Worm (Caenorhabditis elegans) whole organism, L3 larva: ENCODE measurements around the gene F41D9.2.
A peak's percentile ranks its signal among the peaks of the same experiment; 100 is the strongest.

Experiments
- aly-2 ChIP-seq: fragments of 150-350 bp; optimal IDR thresholded peaks from 2 replicates; lab custom pipeline; 2014; ENCODE audit warnings: missing biosample characterization, missing genetic modification characterization
- ceh-16 ChIP-seq: sonication (generic microtip); optimal IDR thresholded peaks from 2 replicates; lab custom pipeline; 2017; ENCODE audit warnings: missing biosample characterization, missing genetic modification characterization
- egl-27 ChIP-seq: sonication (generic microtip); optimal IDR thresholded peaks from 4 replicates; lab custom pipeline; 2017; ENCODE audit warnings: missing biosample characterization, missing genetic modification reagents, missing genetic modification characterization
- egl-5 ChIP-seq: fragments of 150-350 bp; optimal IDR thresholded peaks from 2 replicates; lab custom pipeline; 2017; ENCODE audit warnings: missing biosample characterization, missing genetic modification reagents, missing genetic modification characterization, inconsistent platforms
- elt-1 ChIP-seq: fragments of 150-350 bp; optimal IDR thresholded peaks from 2 replicates; lab custom pipeline; 2014; ENCODE audit warnings: missing biosample characterization, missing genetic modification characterization
- elt-2 ChIP-seq: sonication (generic microtip); optimal IDR thresholded peaks from 2 replicates; lab custom pipeline; 2016; ENCODE audit warnings: missing genetic modification reagents, mild to moderate bottlenecking, missing genetic modification characterization, missing compliant biosample characterization
- elt-3 ChIP-seq, 3 experiments: fragments of 150-350 bp in 1 of 3; sonication (generic microtip) in 2 of 3; optimal IDR thresholded peaks; 2 replicates in 2 of 3; 4 replicates in 1 of 3; lab custom pipeline; 2014 to 2017; ENCODE audit warnings: missing biosample characterization in 3 of 3, missing genetic modification characterization in 3 of 3
- fkh-2 ChIP-seq: fragments of 150-350 bp; optimal IDR thresholded peaks from 2 replicates; lab custom pipeline; 2014; ENCODE audit warnings: missing biosample characterization, missing genetic modification reagents, missing genetic modification characterization
- fos-1 ChIP-seq: fragments of 150-350 bp; optimal IDR thresholded peaks from 2 replicates; lab custom pipeline; 2014; ENCODE audit warnings: missing biosample characterization, missing genetic modification characterization
- hmg-11 ChIP-seq: sonication (generic microtip); optimal IDR thresholded peaks from 2 replicates; lab custom pipeline; 2016; ENCODE audit warnings: missing genetic modification characterization, missing compliant biosample characterization
- lin-15B ChIP-seq: fragments of 150-350 bp; optimal IDR thresholded peaks from 2 replicates; lab custom pipeline; 2014; ENCODE audit warnings: missing biosample characterization, missing genetic modification characterization
- lsy-12 ChIP-seq: sonication (generic microtip); optimal IDR thresholded peaks from 2 replicates; lab custom pipeline; 2016; ENCODE audit warnings: mild to moderate bottlenecking, missing genetic modification characterization, missing compliant biosample characterization
- mml-1 ChIP-seq: fragments of 150-350 bp; sonication (generic microtip); optimal IDR thresholded peaks from 3 replicates; lab custom pipeline; 2014; ENCODE audit warnings: missing biosample characterization, missing genetic modification characterization
- nhr-11 ChIP-seq: fragments of 150-350 bp; optimal IDR thresholded peaks from 2 replicates; lab custom pipeline; 2014; ENCODE audit warnings: missing biosample characterization, missing genetic modification characterization
- nhr-12 ChIP-seq: fragments of 150-350 bp; optimal IDR thresholded peaks from 2 replicates; lab custom pipeline; 2014; ENCODE audit warnings: missing biosample characterization, missing genetic modification characterization
- nhr-237 ChIP-seq: fragments of 150-350 bp; optimal IDR thresholded peaks from 2 replicates; lab custom pipeline; 2014; ENCODE audit warnings: missing biosample characterization, missing genetic modification characterization
- nhr-43 ChIP-seq: sonication (generic microtip); optimal IDR thresholded peaks from 2 replicates; lab custom pipeline; 2016; ENCODE audit warnings: mild to moderate bottlenecking, missing genetic modification characterization, missing compliant biosample characterization; ENCODE audit not compliant: poor library complexity, severe bottlenecking
- nhr-67 ChIP-seq: fragments of 150-350 bp; optimal IDR thresholded peaks from 2 replicates; lab custom pipeline; 2014; ENCODE audit warnings: missing biosample characterization, missing genetic modification characterization
- nhr-76 ChIP-seq: fragments of 150-350 bp; sonication (generic microtip); optimal IDR thresholded peaks from 5 replicates; lab custom pipeline; 2014; ENCODE audit warnings: missing biosample characterization, missing genetic modification characterization
- pha-4 ChIP-seq: fragments of 150-350 bp; optimal IDR thresholded peaks from 2 replicates; lab custom pipeline; 2014; ENCODE audit warnings: missing biosample characterization, missing genetic modification reagents, missing genetic modification characterization
- pqm-1 ChIP-seq: fragments of 150-350 bp; optimal IDR thresholded peaks from 2 replicates; lab custom pipeline; 2017; ENCODE audit warnings: missing biosample characterization, missing genetic modification characterization, inconsistent platforms
- sea-2 ChIP-seq: fragments of 150-350 bp; sonication (generic microtip); optimal IDR thresholded peaks from 4 replicates; lab custom pipeline; 2014; ENCODE audit warnings: missing biosample characterization, missing genetic modification reagents, missing genetic modification characterization
- skn-1 ChIP-seq: fragments of 150-350 bp; optimal IDR thresholded peaks from 2 replicates; lab custom pipeline; 2014; ENCODE audit warnings: missing biosample characterization, missing genetic modification characterization
- tbx-2 ChIP-seq: sonication (generic microtip); optimal IDR thresholded peaks from 2 replicates; lab custom pipeline; 2016; ENCODE audit warnings: mild to moderate bottlenecking, missing genetic modification characterization, missing compliant biosample characterization
- unc-39 ChIP-seq: sonication (generic microtip); optimal IDR thresholded peaks from 4 replicates; lab custom pipeline; 2017; ENCODE audit warnings: missing biosample characterization, missing genetic modification characterization
- unc-62 ChIP-seq: fragments of 150-350 bp; sonication (generic microtip); optimal IDR thresholded peaks from 4 replicates; lab custom pipeline; 2014; ENCODE audit warnings: missing biosample characterization, missing genetic modification reagents, missing genetic modification characterization
- zag-1 ChIP-seq: fragments of 150-350 bp; optimal IDR thresholded peaks from 2 replicates; lab custom pipeline; 2014; ENCODE audit warnings: missing biosample characterization, missing genetic modification characterization
- ztf-11 ChIP-seq: fragments of 150-350 bp; optimal IDR thresholded peaks from 2 replicates; lab custom pipeline; 2014; ENCODE audit warnings: missing biosample characterization, missing genetic modification characterization
- ztf-4 ChIP-seq: fragments of 150-350 bp; optimal IDR thresholded peaks from 2 replicates; lab custom pipeline; 2014; ENCODE audit warnings: missing biosample characterization, missing genetic modification characterization

The F41D9.2 gene

ce11 chrX:8362379-8362778 is 22.4 kb downstream of the F41D9.2 start:
- TF ChIP-seq nhr-67 (tag; lab: Kevin White, UChicago) (no peak), nhr-43 (tag; lab: Kevin White, UChicago) (no peak), nhr-12 (no peak), egl-5 (tag; lab: Kevin White, UChicago) (no peak), zag-1 (tag; lab: Kevin White, UChicago) (no peak), fkh-2 (tag; lab: Kevin White, UChicago) (no peak), ztf-11 (tag; lab: Kevin White, UChicago) (no peak), sea-2 (GFP tag; lab: Kevin White, UChicago) (no peak), elt-1 (tag; lab: Kevin White, UChicago) (no peak), lsy-12 (tag; lab: Kevin White, UChicago) (no peak), nhr-237 (tag; lab: Kevin White, UChicago) (no peak)

ce11 chrX:8356305-8356704 is 28.4 kb downstream of the F41D9.2 start:
- peak; percentile 70 for TF ChIP-seq elt-2 (tag; lab: Kevin White, UChicago)
- TF ChIP-seq elt-1 (tag; lab: Kevin White, UChicago) = no peak
- no peak for TF ChIP-seq aly-2 (tag; lab: Kevin White, UChicago)
- no peak for TF ChIP-seq hmg-11 (tag; lab: Kevin White, UChicago)
- TF ChIP-seq pha-4 (tag; lab: Kevin White, UChicago) = peak; percentile 30

ce11 chrX:8355350-8355749 is 29.4 kb downstream of the F41D9.2 start:
- no peak for TF ChIP-seq nhr-76
- peak; percentile 72 for TF ChIP-seq pha-4 (tag; lab: Kevin White, UChicago)
- peak; percentile 88 for TF ChIP-seq elt-2 (tag; lab: Kevin White, UChicago)
- peak; percentile 92 for TF ChIP-seq pqm-1 (tag; lab: Kevin White, UChicago)

ce11 chrX:8354284-8354784 is 30.4 kb downstream of the F41D9.2 start:
- TF ChIP-seq nhr-67 (tag; lab: Kevin White, UChicago) (no peak), skn-1 (tag; lab: Kevin White, UChicago) (no peak), nhr-43 (tag; lab: Kevin White, UChicago) (no peak), unc-39 (no peak)
- TF ChIP-seq, all 47 proteins: peak for 0

- TF ChIP-seq elt-3 (tag; optimal IDR thresholded peaks at IDR 0.05; lab: Kevin White, UChicago) (no peak), egl-27 (no peak), ceh-16 (tag; lab: Kevin White, UChicago) (no peak), fos-1 (tag; lab: Kevin White, UChicago) (no peak), skn-1 (tag; lab: Kevin White, UChicago) (no peak), lsy-12 (tag; lab: Kevin White, UChicago) (no peak), nhr-11 (tag; lab: Kevin White, UChicago) (no peak), nhr-43 (tag; lab: Kevin White, UChicago) (no peak), mml-1 (tag; lab: Kevin White, UChicago) (no peak), lin-15B (tag; lab: Kevin White, UChicago) (no peak), unc-62 (GFP tag; lab: Kevin White, UChicago) (no peak), ztf-4 (tag; lab: Kevin White, UChicago) (no peak), tbx-2 (tag; lab: Kevin White, UChicago) (no peak), elt-1 (tag; lab: Kevin White, UChicago) (no peak)
- TF ChIP-seq, all 47 proteins: peak for 0
These were observed 33.8 kb downstream of the F41D9.2 start, which contains the start of gene npr-28 for ce11 chrX:8350984-8351383. Gene npr-28 (minus strand): TSS chrX:8351084.

- no peak for TF ChIP-seq egl-5 (tag; lab: Kevin White, UChicago)
- TF ChIP-seq nhr-11 (tag; lab: Kevin White, UChicago) = no peak
- TF ChIP-seq unc-39 = no peak
- TF ChIP-seq pqm-1 (tag; lab: Kevin White, UChicago) = no peak
- no peak for TF ChIP-seq sea-2 (GFP tag; lab: Kevin White, UChicago)
- peak; percentile 59 for TF ChIP-seq elt-2 (tag; lab: Kevin White, UChicago)
- TF ChIP-seq, all 47 proteins: peak for 1
These were observed 38.5 kb downstream of the F41D9.2 start, which contains the start of gene drd-5 for ce11 chrX:8346248-8346647. Gene drd-5 (minus strand): TSS chrX:8346348.
